Fruit fly (Drosophila melanogaster) whole organism, embryonic: ENCODE results near the gene CG9992.

Source experiments
- ATbp ChIP-seq: fragments of 200-800 bp; sonication (Bioruptor generic); optimal IDR thresholded peaks from 2 replicates; lab custom pipeline; 2017; ENCODE audit warnings: missing biosample characterization, mild to moderate bottlenecking, missing genetic modification characterization, missing genetic modification reagents
- Awh ChIP-seq: fragments of 200-800 bp; sonication (Bioruptor generic); IDR thresholded peaks from 2 replicates; pipeline ENCODE4, ENCODE4 v1.3.6; 2022; ENCODE audit warnings: missing biosample characterization, missing genetic modification characterization
- Blimp-1 ChIP-seq: fragments of 200-800 bp; sonication (Bioruptor generic); optimal IDR thresholded peaks from 3 replicates; lab custom pipeline; 2018; ENCODE audit warnings: missing biosample characterization, missing genetic modification characterization, mild to moderate bottlenecking, moderate library complexity, missing genetic modification reagents
- CG10366 ChIP-seq: fragments of 200-800 bp; sonication (Bioruptor generic); IDR thresholded peaks from 2 replicates; pipeline ENCODE4 v1.3.6; 2022; ENCODE audit warnings: missing biosample characterization, missing genetic modification characterization
- CG10462 ChIP-seq: fragments of 200-800 bp; sonication (Bioruptor generic); optimal IDR thresholded peaks from 2 replicates; lab custom pipeline; 2016; ENCODE audit warnings: missing biosample characterization, missing genetic modification characterization
- CG10979 ChIP-seq: fragments of 200-800 bp; sonication (Bioruptor generic); optimal IDR thresholded peaks from 2 replicates; lab custom pipeline; 2018; ENCODE audit warnings: missing biosample characterization, mild to moderate bottlenecking, missing genetic modification characterization, moderate library complexity
- CG11398 ChIP-seq: fragments of 200-800 bp; sonication (Bioruptor generic); optimal IDR thresholded peaks from 2 replicates; lab custom pipeline; 2016; ENCODE audit warnings: missing biosample characterization, missing genetic modification characterization
- CG11456 ChIP-seq: fragments of 200-800 bp; sonication (Bioruptor generic); IDR thresholded peaks from 3 replicates; pipeline ENCODE4 v1.3.6; 2022; ENCODE audit warnings: missing biosample characterization, missing genetic modification characterization
- CG14014 ChIP-seq: fragments of 200-800 bp; sonication (Bioruptor generic); IDR thresholded peaks from 2 replicates; pipeline ENCODE4 v1.3.6; 2022; ENCODE audit warnings: missing biosample characterization, missing genetic modification characterization
- CG1603 ChIP-seq: fragments of 200-800 bp; sonication (Bioruptor generic); optimal IDR thresholded peaks from 2 replicates; lab custom pipeline; 2019; ENCODE audit warnings: missing biosample characterization, mild to moderate bottlenecking, missing genetic modification characterization, moderate library complexity
- CG2678 ChIP-seq: fragments of 200-800 bp; sonication (Bioruptor generic); optimal IDR thresholded peaks from 3 replicates; lab custom pipeline; 2019; ENCODE audit warnings: missing biosample characterization, mild to moderate bottlenecking, missing genetic modification characterization, moderate library complexity
- CG3065 ChIP-seq: fragments of 200-800 bp; sonication (Bioruptor generic); optimal IDR thresholded peaks from 2 replicates; lab custom pipeline; 2016; ENCODE audit warnings: missing biosample characterization, missing genetic modification characterization
- CG3163 ChIP-seq: fragments of 200-800 bp; sonication (Bioruptor generic); optimal IDR thresholded peaks from 3 replicates; lab custom pipeline; 2016; ENCODE audit warnings: missing biosample characterization, missing genetic modification characterization
- CG33557 ChIP-seq: fragments of 200-800 bp; sonication (Bioruptor generic); optimal IDR thresholded peaks from 2 replicates; lab custom pipeline; 2019; ENCODE audit warnings: missing biosample characterization, mild to moderate bottlenecking, missing genetic modification characterization, moderate library complexity
- CG4424 ChIP-seq: fragments of 200-800 bp; sonication (Bioruptor generic); optimal IDR thresholded peaks from 3 replicates; lab custom pipeline; 2016; ENCODE audit warnings: missing biosample characterization, missing genetic modification characterization
- CG4707 ChIP-seq: fragments of 200-800 bp; sonication (Bioruptor generic); optimal IDR thresholded peaks from 2 replicates; lab custom pipeline; 2018; ENCODE audit warnings: missing biosample characterization, mild to moderate bottlenecking, missing genetic modification characterization, moderate library complexity
- CG7786 ChIP-seq: fragments of 200-800 bp; sonication (Bioruptor generic); optimal IDR thresholded peaks from 2 replicates; lab custom pipeline; 2016; ENCODE audit warnings: missing biosample characterization, missing genetic modification characterization
- CoRest ChIP-seq: fragments of 200-800 bp; sonication (Bioruptor generic); optimal IDR thresholded peaks from 3 replicates; lab custom pipeline; 2018; ENCODE audit warnings: missing biosample characterization, mild to moderate bottlenecking, missing genetic modification characterization, moderate library complexity
- Dip2 ChIP-seq: fragments of 200-800 bp; sonication (Bioruptor generic); IDR thresholded peaks from 2 replicates; pipeline ENCODE4 v1.3.6; 2022; ENCODE audit warnings: missing biosample characterization, missing genetic modification characterization
- HLH3B ChIP-seq: fragments of 200-800 bp; sonication (Bioruptor generic); IDR thresholded peaks from 2 replicates; pipeline ENCODE4 v1.3.6; 2022; ENCODE audit warnings: missing biosample characterization, missing genetic modification characterization
- Hr51 ChIP-seq, 2 experiments: fragments of 200-800 bp; sonication (Bioruptor generic); optimal IDR thresholded peaks; 2 replicates in 1 of 2; 3 replicates in 1 of 2; lab custom pipeline; 2016 to 2018; ENCODE audit warnings: missing biosample characterization in 2 of 2, missing genetic modification characterization in 2 of 2, mild to moderate bottlenecking in 1 of 2, moderate library complexity in 1 of 2
- Meics ChIP-seq: fragments of 200-800 bp; sonication (Bioruptor generic); optimal IDR thresholded peaks from 2 replicates; lab custom pipeline; 2017; ENCODE audit warnings: missing biosample characterization, mild to moderate bottlenecking, missing genetic modification characterization
- Mrtf ChIP-seq: fragments of 200-800 bp; sonication (Bioruptor generic); IDR thresholded peaks from 3 replicates; pipeline ENCODE4 v1.3.6; 2022; ENCODE audit warnings: missing biosample characterization, missing genetic modification characterization
- NC2α ChIP-seq: fragments of 200-800 bp; sonication (Bioruptor generic); optimal IDR thresholded peaks from 2 replicates; lab custom pipeline; 2016; ENCODE audit warnings: missing biosample characterization, missing genetic modification characterization
- Neu2 ChIP-seq: fragments of 200-800 bp; sonication (Bioruptor generic); optimal IDR thresholded peaks from 3 replicates; lab custom pipeline; 2016; ENCODE audit warnings: missing biosample characterization, missing genetic modification characterization, borderline replicate concordance
- Oaz ChIP-seq: fragments of 200-800 bp; sonication (Bioruptor generic); IDR thresholded peaks from 2 replicates; pipeline ENCODE4 v1.3.6; 2022; ENCODE audit warnings: missing biosample characterization, missing genetic modification characterization
- Ptx1 ChIP-seq: fragments of 200-800 bp; sonication (Bioruptor generic); IDR thresholded peaks from 2 replicates; pipeline ENCODE4 v1.3.6; 2022; ENCODE audit warnings: missing biosample characterization, missing genetic modification characterization
- Xrp1 ChIP-seq: fragments of 200-800 bp; sonication (Bioruptor generic); IDR thresholded peaks from 2 replicates; pipeline ENCODE4 v1.3.6; 2022; ENCODE audit warnings: missing biosample characterization, missing genetic modification characterization
- ase ChIP-seq: fragments of 200-800 bp; sonication (Bioruptor generic); IDR thresholded peaks from 3 replicates; pipeline ENCODE4 v1.3.6; 2022; ENCODE audit warnings: missing biosample characterization, missing genetic modification characterization
- bowl ChIP-seq: fragments of 200-800 bp; sonication (Bioruptor generic); IDR thresholded peaks from 2 replicates; pipeline ENCODE4 v1.3.6; 2022; ENCODE audit warnings: missing biosample characterization, missing genetic modification characterization
- cg ChIP-seq: fragments of 200-800 bp; sonication (Bioruptor generic); optimal IDR thresholded peaks from 3 replicates; lab custom pipeline; 2019; ENCODE audit warnings: missing biosample characterization, mild to moderate bottlenecking, missing genetic modification characterization, moderate library complexity
- chinmo ChIP-seq: fragments of 200-800 bp; sonication (Bioruptor generic); IDR thresholded peaks from 4 replicates; pipeline ENCODE4 v1.3.6; 2022; ENCODE audit warnings: missing biosample characterization, missing genetic modification characterization; ENCODE audit not compliant: partially characterized antibody
- danr ChIP-seq: fragments of 200-800 bp; sonication (Bioruptor generic); IDR thresholded peaks from 2 replicates; pipeline ENCODE4 v1.3.6; 2022; ENCODE audit warnings: missing biosample characterization, missing genetic modification characterization
- exex ChIP-seq: fragments of 200-800 bp; sonication (Bioruptor generic); optimal IDR thresholded peaks from 4 replicates; lab custom pipeline; 2018; ENCODE audit warnings: missing biosample characterization, mild to moderate bottlenecking, missing genetic modification characterization, moderate library complexity
- fru ChIP-seq: fragments of >200 bp; optimal IDR thresholded peaks from 2 replicates; lab custom pipeline; 2017
- grau ChIP-seq: fragments of 200-800 bp; optimal IDR thresholded peaks from 3 replicates; lab custom pipeline; 2019; ENCODE audit warnings: missing biosample characterization, mild to moderate bottlenecking, missing genetic modification characterization, moderate library complexity
- kay ChIP-seq: fragments of 200-800 bp; sonication (Bioruptor generic); optimal IDR thresholded peaks from 2 replicates; lab custom pipeline; 2016; ENCODE audit warnings: missing biosample characterization, missing genetic modification characterization
- ken ChIP-seq: fragments of 200-800 bp; sonication (Bioruptor generic); IDR thresholded peaks from 3 replicates; pipeline ENCODE4 v1.3.6; 2022; ENCODE audit warnings: missing biosample characterization, missing genetic modification characterization
- lov ChIP-seq, 2 experiments: fragments of 200-800 bp in 1 of 2; fragments of >200 bp in 1 of 2; sonication (Bioruptor generic) in 1 of 2; IDR thresholded peaks in 1 of 2; optimal IDR thresholded peaks in 1 of 2; 2 replicates in 1 of 2; 3 replicates in 1 of 2; pipeline versions ENCODE4 v1.3.6 to Lab custom; 2017 to 2022; ENCODE audit warnings: missing biosample characterization in 1 of 2, missing genetic modification characterization in 1 of 2
- maf-S ChIP-seq: fragments of 200-800 bp; sonication (Bioruptor generic); optimal IDR thresholded peaks from 2 replicates; lab custom pipeline; 2016; ENCODE audit warnings: missing biosample characterization, missing genetic modification characterization
- mirr ChIP-seq: fragments of 200-800 bp; sonication (Bioruptor generic); optimal IDR thresholded peaks from 3 replicates; lab custom pipeline; 2018; ENCODE audit warnings: missing biosample characterization, mild to moderate bottlenecking, missing genetic modification characterization
- nmo ChIP-seq: fragments of 200-800 bp; sonication (Bioruptor generic); optimal IDR thresholded peaks from 2 replicates; lab custom pipeline; 2018; ENCODE audit warnings: missing biosample characterization, mild to moderate bottlenecking, missing genetic modification characterization, moderate library complexity
- pzg ChIP-seq: fragments of 200-800 bp; sonication (Bioruptor generic); optimal IDR thresholded peaks from 3 replicates; lab custom pipeline; 2018; ENCODE audit warnings: missing biosample characterization, mild to moderate bottlenecking, missing genetic modification characterization, moderate library complexity
- sens-2 ChIP-seq: fragments of 200-800 bp; sonication (Bioruptor generic); IDR thresholded peaks from 2 replicates; pipeline ENCODE4 v1.3.6; 2022; ENCODE audit warnings: missing biosample characterization, missing genetic modification characterization
- shn ChIP-seq: fragments of 200-800 bp; sonication (Bioruptor generic); optimal IDR thresholded peaks from 3 replicates; lab custom pipeline; 2016; ENCODE audit warnings: missing biosample characterization, missing genetic modification characterization
- so ChIP-seq: fragments of 200-800 bp; sonication (Bioruptor generic); IDR thresholded peaks from 3 replicates; pipeline ENCODE4 v1.3.6; 2022; ENCODE audit warnings: missing biosample characterization, missing genetic modification characterization
- tap ChIP-seq: fragments of 200-800 bp; optimal IDR thresholded peaks from 3 replicates; lab custom pipeline; 2019; ENCODE audit warnings: missing biosample characterization, mild to moderate bottlenecking, missing genetic modification characterization, moderate library complexity
- vvl ChIP-seq: fragments of 200-800 bp; sonication (Bioruptor generic); IDR thresholded peaks from 2 replicates; pipeline ENCODE4 v1.3.6; 2022; ENCODE audit warnings: missing biosample characterization, missing genetic modification characterization

CG9992 gene

DNA sequence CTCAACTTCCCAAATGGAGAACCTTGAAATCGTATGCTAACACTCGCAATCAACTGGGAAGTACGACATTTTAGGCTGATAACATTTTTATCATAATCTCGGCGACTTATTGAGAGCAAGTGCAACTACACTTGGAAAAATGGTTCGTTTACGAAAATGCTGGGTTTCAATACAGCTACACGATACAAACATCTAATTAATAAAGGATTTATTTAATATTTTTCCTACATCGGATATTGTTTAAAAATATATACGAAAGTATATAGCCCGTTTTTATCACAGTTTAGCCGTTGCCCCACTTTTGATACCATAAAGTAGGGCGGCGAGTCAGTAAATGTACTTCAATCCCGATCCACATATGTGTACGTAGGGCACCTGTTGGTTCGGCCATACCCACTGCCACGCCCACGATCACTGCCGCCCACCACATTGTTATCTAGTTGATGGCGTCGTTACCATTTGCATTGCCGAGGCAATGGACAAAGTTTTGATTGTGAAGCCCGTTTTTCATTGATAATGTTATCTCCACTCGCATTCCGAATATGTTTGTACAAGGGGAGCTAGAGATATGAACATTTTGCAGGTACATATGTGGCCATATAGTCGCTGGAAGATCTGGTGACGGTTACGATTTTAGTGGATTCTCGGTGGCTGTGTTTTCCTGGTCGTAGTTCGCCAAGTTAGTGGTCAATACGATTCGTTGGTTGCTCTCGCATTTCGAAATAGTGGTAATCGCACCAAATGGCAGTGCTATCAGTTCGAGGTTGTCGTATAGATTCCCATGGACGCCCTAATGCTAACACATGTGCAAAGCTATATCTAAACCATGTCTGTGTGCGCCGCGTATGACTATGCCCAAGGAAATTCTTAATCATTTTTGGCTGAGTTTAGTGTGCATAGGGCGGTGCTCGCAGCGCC is 30.0 kb upstream of the CG9992 start, which contains the start of gene Traf-like:
Gene Traf-like (plus strand): TSS at position 596 of the 918 bp plus-strand sequence.
- TF ChIP-seq sens-2 (GFP tag; lab: Robert Waterston, UW) = 0 out of 2 replicates have a peak, but pooled peaks have one; percentile 18
- no peak for TF ChIP-seq bowl
- TF ChIP-seq Ptx1 (GFP tag; lab: Robert Waterston, UW) = peak; percentile 33; the same call in 1 of the 2 replicates
- TF ChIP-seq chinmo = 0 out of 4 replicates have a peak, but pooled peaks have one; percentile 26
- TF ChIP-seq mirr (GFP tag; lab: Kevin White, UChicago) = peak; percentile 76
- peak; percentile 14 for TF ChIP-seq grau (tag; lab: Kevin White, UChicago)
- no peak for TF ChIP-seq CG7786
- peak; percentile 64 for TF ChIP-seq exex
- TF ChIP-seq ase (GFP tag; lab: Robert Waterston, UW) = no peak
- TF ChIP-seq CG33557 (GFP tag; lab: Kevin White, UChicago) = no peak
- TF ChIP-seq shn = no peak
- 0 out of 2 replicates have a peak, but pooled peaks have one; percentile 22 for TF ChIP-seq Awh
- no peak for TF ChIP-seq CG4424 (GFP tag; lab: Kevin White, UChicago)
- TF ChIP-seq vvl = peak; percentile 24; the same call in 1 of the 2 replicates
- TF ChIP-seq CG3065 = no peak
- 0 out of 3 replicates have a peak, but pooled peaks have one; percentile 36 for TF ChIP-seq so
- TF ChIP-seq CG3163 (GFP tag; lab: Kevin White, UChicago) = no peak
- TF ChIP-seq CG10979 = peak; percentile 10
- TF ChIP-seq NC2α (GFP tag; lab: Kevin White, UChicago) = no peak
- peak; percentile 34 for TF ChIP-seq nmo (GFP tag; lab: Kevin White, UChicago)
- TF ChIP-seq CG10366 = peak; percentile 40; the same call in 1 of the 2 replicates
- peak; percentile 10 for TF ChIP-seq ATbp (GFP tag; lab: Kevin White, UChicago)
- no peak for TF ChIP-seq HLH3B (GFP tag; lab: Robert Waterston, UW)
- TF ChIP-seq Dip2 (GFP tag; lab: Robert Waterston, UW) = no peak
- TF ChIP-seq Meics = no peak
- TF ChIP-seq CG11456 (GFP tag; lab: Robert Waterston, UW) = no peak
- no peak for TF ChIP-seq fru
- peak; percentile 4 for TF ChIP-seq CoRest (tag; lab: Kevin White, UChicago)
- TF ChIP-seq Xrp1 (GFP tag; lab: Robert Waterston, UW) = peak; percentile 32; the same call in 1 of the 2 replicates
- TF ChIP-seq Mrtf (GFP tag; lab: Robert Waterston, UW) = no peak
- no peak for TF ChIP-seq CG10462 (GFP tag; lab: Kevin White, UChicago)
- TF ChIP-seq CG14014 (GFP tag; lab: Robert Waterston, UW) = 0 out of 2 replicates have a peak, but pooled peaks have one; percentile 10
- no peak for TF ChIP-seq Blimp-1
- no peak for TF ChIP-seq danr
- TF ChIP-seq CG1603 (tag; lab: Kevin White, UChicago) = peak; percentile 48
- TF ChIP-seq kay = no peak
- peak; percentile 51 for TF ChIP-seq CG2678 (tag; lab: Kevin White, UChicago)
- no peak for TF ChIP-seq CG4707
- no peak for TF ChIP-seq Oaz
- no peak for TF ChIP-seq maf-S
- peak in 1 of 2 experiments; percentile 41 for TF ChIP-seq Hr51 (GFP tag; optimal IDR thresholded peaks at IDR 0.05; lab: Kevin White, UChicago)
- TF ChIP-seq lov (optimal IDR thresholded peaks at IDR 0.05; lab: Kevin White, UChicago) = no peak
- no peak for TF ChIP-seq lov (GFP tag; IDR thresholded peaks at IDR 0.05; lab: Robert Waterston, UW)
- peak; percentile 78 for TF ChIP-seq Neu2
- no peak for TF ChIP-seq pzg (GFP tag; lab: Kevin White, UChicago)
- TF ChIP-seq CG11398 = no peak
- TF ChIP-seq ken (GFP tag; lab: Robert Waterston, UW) = 0 out of 3 replicates have a peak, but pooled peaks have one; percentile 32
- peak; percentile 27 for TF ChIP-seq tap (tag; lab: Kevin White, UChicago)
- TF ChIP-seq cg (GFP tag; lab: Kevin White, UChicago) = peak; percentile 14
